Fruit fly (Drosophila melanogaster) whole organism, embryonic: ENCODE results near the gene Cyp4d14.

Experiments used
- BtbVII ChIP-seq: fragments of 200-800 bp; sonication (Bioruptor generic); optimal IDR thresholded peaks from 3 replicates; lab custom pipeline; 2017; ENCODE audit warnings: missing biosample characterization, mild to moderate bottlenecking, missing genetic modification characterization
- CG6765 ChIP-seq: fragments of 200-800 bp; sonication (Bioruptor generic); optimal IDR thresholded peaks from 3 replicates; lab custom pipeline; 2017; ENCODE audit warnings: missing biosample characterization, mild to moderate bottlenecking, missing genetic modification characterization
- CG8478 ChIP-seq: fragments of >200 bp; optimal IDR thresholded peaks from 2 replicates; lab custom pipeline; 2018
- amos ChIP-seq: fragments of 200-800 bp; sonication (Bioruptor generic); IDR thresholded peaks from 2 replicates; pipeline ENCODE4 v1.3.6; 2022; ENCODE audit warnings: missing biosample characterization, missing genetic modification characterization; ENCODE audit not compliant: partially characterized antibody
- esg ChIP-seq: fragments of 200-800 bp; sonication (Bioruptor generic); conservative IDR thresholded peaks from 2 replicates; pipeline ENCODE4 v1.3.6; 2022; ENCODE audit warnings: missing biosample characterization, missing genetic modification characterization
- klu ChIP-seq: fragments of 200-800 bp; sonication (Bioruptor generic); IDR thresholded peaks from 2 replicates; pipeline ENCODE4 v1.3.6; 2022; ENCODE audit warnings: missing biosample characterization, missing genetic modification characterization
- lola ChIP-seq, 3 experiments: fragments of >200 bp in 2 of 3; fragments of 200-800 bp in 1 of 3; sonication (Bioruptor generic) in 1 of 3; optimal IDR thresholded peaks; 2 replicates each; lab custom pipeline; 2017 to 2019; ENCODE audit warnings: missing biosample characterization in 3 of 3, missing genetic modification characterization in 3 of 3, mild to moderate bottlenecking in 1 of 3, moderate library complexity in 1 of 3
- slbo ChIP-seq: fragments of 200-800 bp; sonication (Bioruptor generic); IDR thresholded peaks from 2 replicates; pipeline ENCODE4 v1.3.6; 2022; ENCODE audit warnings: missing biosample characterization, missing genetic modification characterization
- zfh2 ChIP-seq: fragments of 200-800 bp; sonication (Bioruptor generic); optimal IDR thresholded peaks from 2 replicates; lab custom pipeline; 2016; ENCODE audit warnings: missing biosample characterization, missing genetic modification characterization

dm6 chrX:2142275-2142934 is 32.7 kb downstream of the Cyp4d14 start:
- no peak for TF ChIP-seq amos (GFP tag; lab: Robert Waterston, UW)
- no peak for TF ChIP-seq BtbVII (GFP tag; lab: Kevin White, UChicago)
- no peak for TF ChIP-seq zfh2 (GFP tag; lab: Kevin White, UChicago)
- no peak for TF ChIP-seq CG8478
- TF ChIP-seq klu, result no peak
- TF ChIP-seq esg, result no peak
- no peak for TF ChIP-seq lola (GFP tag; optimal IDR thresholded peaks at IDR 0.05; lab: Kevin White, UChicago)
- TF ChIP-seq slbo, result no peak
- TF ChIP-seq CG6765 (GFP tag; lab: Kevin White, UChicago), result no peak
